Worm (Caenorhabditis elegans) whole organism, late embryonic: ENCODE data around the gene T27A1.2.
"Not testable (repeated sequence)": the region's sequence is repeated elsewhere in the genome, so short reads cannot be mapped to it uniquely, and the experiment has no call there.

Experiments used
- ceh-2 ChIP-seq: sonication (generic microtip); optimal IDR thresholded peaks from 2 replicates; lab custom pipeline; 2016; ENCODE audit warnings: missing genotype, missing genetic modification characterization, missing compliant biosample characterization
- nhr-232 ChIP-seq: sonication (generic microtip); optimal IDR thresholded peaks from 2 replicates; lab custom pipeline; 2016; ENCODE audit warnings: missing genetic modification characterization, missing compliant biosample characterization
- odd-2 ChIP-seq: sonication (generic microtip); optimal IDR thresholded peaks from 2 replicates; lab custom pipeline; 2017; ENCODE audit warnings: antibody characterized with exemption, mild to moderate bottlenecking, missing genetic modification characterization, missing compliant biosample characterization
- pha-4 ChIP-seq: fragments of 150-350 bp; optimal IDR thresholded peaks from 2 replicates; lab custom pipeline; 2018; ENCODE audit warnings: missing biosample characterization, missing genetic modification reagents, missing genetic modification characterization

DNA sequence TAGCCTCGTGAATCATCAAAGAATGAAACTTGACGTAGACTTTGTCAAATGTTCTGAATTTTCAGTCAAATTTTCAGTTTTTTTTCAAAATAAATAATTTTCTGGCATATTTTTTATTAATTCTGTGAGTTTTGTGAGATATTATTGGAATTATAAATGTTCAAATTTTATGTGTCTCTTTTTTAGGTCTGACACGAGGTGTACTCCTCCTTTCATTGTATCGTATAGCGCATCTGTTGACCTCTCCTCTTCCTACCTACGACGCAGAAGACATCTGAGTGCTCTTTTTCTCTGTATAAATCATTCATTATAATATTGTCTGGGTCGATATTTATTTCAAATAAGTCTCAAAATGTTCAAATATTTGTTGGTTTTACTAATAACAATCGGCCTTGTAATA, 1.4 kb downstream of the T27A1.2 start, which contains the start of gene T27A1.3:
- not testable (repeated sequence) for TF ChIP-seq nhr-232 (tag; lab: Kevin White, UChicago); pha-4 (tag; lab: Kevin White, UChicago); ceh-2 (tag; lab: Kevin White, UChicago); odd-2
